Worm (Caenorhabditis elegans) whole organism, late embryonic: Measurements from ENCODE around the gene T24B8.3.

ENCODE experiments used
- ceh-14 ChIP-seq: sonication (generic microtip); optimal IDR thresholded peaks from 2 replicates; lab custom pipeline; 2016; ENCODE audit warnings: missing genotype, missing genetic modification characterization, missing compliant biosample characterization
- elt-2 ChIP-seq: sonication (generic microtip); optimal IDR thresholded peaks from 2 replicates; lab custom pipeline; 2016; ENCODE audit warnings: missing genetic modification reagents, missing genetic modification characterization, missing compliant biosample characterization
- ttx-3 ChIP-seq: sonication (generic microtip); optimal IDR thresholded peaks from 2 replicates; lab custom pipeline; 2016; ENCODE audit warnings: missing genetic modification reagents, missing genetic modification characterization, missing compliant biosample characterization

ce11 chrII:9038201-9038600 lies 22.7 kb downstream of the T24B8.3 start, which contains the start of gene gcs-1:
- TF ChIP-seq ttx-3: no peak
- TF ChIP-seq ceh-14 (tag; lab: Kevin White, UChicago): no peak
- TF ChIP-seq elt-2 (tag; lab: Kevin White, UChicago): no peak
